Fruit fly (Drosophila melanogaster): ENCODE results near the gene AlaRS.

DNA sequence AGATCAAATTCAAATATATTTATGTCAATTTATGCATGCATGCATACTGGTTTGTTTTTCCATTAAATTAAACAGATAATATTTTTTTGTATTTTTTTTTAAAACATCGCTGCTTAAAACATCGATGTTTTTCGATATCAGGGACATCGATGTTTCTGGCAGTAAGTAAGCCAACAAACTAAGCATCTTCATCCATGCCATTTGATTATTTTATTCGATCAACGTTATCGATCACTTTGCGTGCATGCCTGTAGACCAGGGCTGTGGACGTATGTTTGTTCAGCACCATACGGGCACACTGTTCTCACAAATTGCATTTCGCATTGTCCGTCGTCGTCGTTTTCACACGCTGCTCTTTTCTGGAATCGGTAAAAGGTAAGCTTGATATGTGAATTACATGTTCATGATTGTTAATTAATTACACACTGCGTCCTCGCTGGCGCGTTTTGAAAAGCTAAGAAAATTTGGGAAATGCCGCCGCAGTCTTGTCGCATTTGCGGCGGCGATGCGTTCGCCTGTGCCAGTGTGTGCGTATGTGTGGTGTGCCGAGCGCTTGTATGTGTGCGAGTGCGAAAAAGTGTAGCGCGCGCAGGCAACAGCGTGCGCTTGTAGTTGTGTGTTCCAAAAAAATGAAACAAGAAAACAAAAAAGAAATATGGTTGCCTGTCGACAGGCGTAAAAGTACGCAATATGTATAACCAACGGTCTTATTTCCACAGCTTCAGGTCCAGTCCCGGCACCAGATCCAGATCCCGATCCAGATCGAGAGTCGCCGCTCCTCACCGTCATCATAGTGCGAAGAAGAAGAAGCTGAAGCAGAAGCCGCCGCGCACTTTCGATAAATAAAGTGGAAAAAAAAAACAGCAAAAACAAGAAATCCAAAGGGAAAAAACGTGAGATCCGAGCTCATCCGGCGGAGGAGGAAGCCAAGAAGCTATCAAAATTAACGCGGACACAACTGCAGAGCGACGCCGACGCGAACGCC is 22.0 kb upstream of the AlaRS start, which contains the start of gene emb:
- peak; percentile 80 for TF ChIP-seq Mnt (GFP tag; optimal IDR thresholded peaks at IDR 0.05)
- no peak for TF ChIP-seq kay (GFP tag; ENCODE audit: borderline replicate concordance)
- TF ChIP-seq CG33017 (tag; optimal IDR thresholded peaks at IDR 0.05): no peak
- peak; percentile 80 for TF ChIP-seq cic (GFP tag; optimal IDR thresholded peaks at IDR 0.05)
- peak; percentile 79 for TF ChIP-seq bab1 (GFP tag; optimal IDR thresholded peaks at IDR 0.05)
- TF ChIP-seq Crg-1 (GFP tag; optimal IDR thresholded peaks at IDR 0.05): peak; percentile 43
- no peak for TF ChIP-seq cnc (optimal IDR thresholded peaks at IDR 0.05)
- peak; percentile 11 for TF ChIP-seq CG1620 (GFP tag; optimal IDR thresholded peaks at IDR 0.05)
- TF ChIP-seq toe (GFP tag; optimal IDR thresholded peaks at IDR 0.05): no peak
